Worm (Caenorhabditis elegans): ENCODE results near the gene chil-27.

chil-27 gene

DNA sequence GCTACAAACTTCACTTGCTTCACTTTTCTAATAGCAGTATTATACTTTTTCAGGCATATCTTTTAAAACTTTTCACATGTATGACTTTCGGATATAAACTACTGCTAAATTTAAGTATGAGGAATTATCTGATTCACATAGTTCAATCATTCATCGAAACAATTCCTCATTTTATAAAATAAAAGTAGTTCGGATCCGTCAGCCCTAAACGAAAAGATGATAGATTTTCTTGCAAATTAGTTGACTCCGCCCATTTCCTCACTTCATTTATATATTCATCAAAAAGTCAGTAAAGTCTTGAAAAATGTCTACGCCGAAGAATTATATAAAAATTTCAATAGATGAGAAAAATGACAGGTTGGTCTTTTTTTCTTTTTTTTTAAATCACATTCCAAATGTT is at the start of gene chil-27:
chil-27 (plus strand) TSS at position 301 of the 400 bp plus-strand sequence.
- no peak for TF ChIP-seq ceh-63 (GFP tag; optimal IDR thresholded peaks at IDR 0.05)

DNA sequence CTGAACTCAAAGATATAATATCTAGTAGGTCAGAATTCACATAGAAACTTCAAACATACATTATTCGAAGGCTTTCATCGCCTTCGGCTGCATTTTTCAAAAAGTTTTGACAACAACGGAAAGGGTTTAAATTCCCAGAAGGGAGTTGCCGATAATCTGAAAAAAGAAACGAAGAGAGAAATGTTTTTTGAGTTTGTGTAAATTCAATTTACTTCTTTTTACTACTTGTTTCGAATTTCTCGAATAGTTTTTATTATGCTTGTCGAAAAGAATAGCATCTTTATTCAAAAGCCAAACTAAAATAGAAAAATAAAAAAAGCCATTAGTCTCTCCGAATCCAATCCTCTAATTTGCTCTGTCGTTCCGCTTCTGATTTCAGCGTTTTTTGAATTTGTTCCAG is 46.5 kb upstream of the chil-27 start:
- TF ChIP-seq alr-1 (tag; optimal IDR thresholded peaks at IDR 0.05; ENCODE audit: borderline replicate concordance) (no peak), fkh-10 (GFP tag; optimal IDR thresholded peaks at IDR 0.05) (peak; percentile 33), lin-14 (GFP tag; optimal IDR thresholded peaks at IDR 0.05) (peak; percentile 58), nhr-19 (GFP tag; conservative IDR thresholded peaks at IDR 0.05) (no peak)

DNA sequence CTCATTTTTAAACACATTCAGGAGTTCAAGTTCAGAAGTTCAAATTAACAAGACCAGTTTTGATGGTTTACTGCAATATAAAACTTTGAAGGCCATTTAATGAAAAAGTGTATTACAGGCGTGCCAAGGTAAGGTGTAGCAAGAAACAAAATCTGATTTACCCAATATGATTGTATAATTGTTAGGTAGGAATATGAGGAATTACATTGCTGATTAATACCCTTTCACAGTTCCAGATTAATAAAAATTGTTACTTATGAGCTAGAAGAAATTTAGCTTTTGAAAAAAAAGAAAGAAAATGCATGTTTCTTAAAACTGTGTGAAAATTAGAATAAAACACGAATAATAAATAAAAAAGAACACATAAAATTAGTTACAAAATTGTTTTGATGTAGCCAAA is 44.1 kb upstream of the chil-27 start, which contains the start of gene kin-15:
kin-15 (minus strand) TSS at position 101 of the 400 bp plus-strand sequence.
- TF ChIP-seq efl-1 (optimal IDR thresholded peaks at IDR 0.05) (no peak), efl-1 (GFP tag; optimal IDR thresholded peaks at IDR 0.05 in 1 of 2) (peak in 1 of 2 experiments; percentile 59), lin-35 (GFP tag; optimal IDR thresholded peaks at IDR 0.05) (no peak), unc-130 (tag; optimal IDR thresholded peaks at IDR 0.05) (no peak), lin-15B (tag; optimal IDR thresholded peaks at IDR 0.05) (no peak), nhr-28 (tag; optimal IDR thresholded peaks at IDR 0.05) (no peak), lir-3 (tag; optimal IDR thresholded peaks at IDR 0.05; ENCODE audit: poor library complexity) (no peak)

DNA sequence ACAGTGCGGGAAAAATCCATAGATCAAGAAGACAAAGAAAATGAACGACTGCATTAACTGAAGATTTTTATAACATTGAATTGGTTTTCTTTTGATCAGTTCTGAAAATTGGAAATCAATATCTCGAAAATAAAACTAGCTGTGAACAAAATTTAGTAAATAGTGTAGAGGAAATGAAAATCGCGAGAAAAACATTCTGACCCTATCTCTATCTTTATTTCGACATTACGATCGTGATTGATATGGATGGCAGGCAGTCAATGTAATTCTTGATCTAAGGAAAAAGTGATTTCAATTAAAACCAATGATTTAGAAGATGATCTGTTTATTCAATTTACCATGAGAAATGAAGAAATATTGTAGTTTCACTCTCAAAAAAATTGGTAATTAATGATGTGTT is 41.7 kb upstream of the chil-27 start, which contains the start of gene kin-16:
kin-16 (minus strand) TSS at position 101 of the 400 bp plus-strand sequence.
- peak; percentile 52 for TF ChIP-seq nhr-85 (tag)
- TF ChIP-seq lin-35 (GFP tag; optimal IDR thresholded peaks at IDR 0.05): no peak
- peak; percentile 23 for TF ChIP-seq nhr-20 (tag; optimal IDR thresholded peaks at IDR 0.05)
- peak; percentile 30 for TF ChIP-seq blmp-1 (tag; optimal IDR thresholded peaks at IDR 0.05)
- TF ChIP-seq elt-3 (tag; optimal IDR thresholded peaks at IDR 0.05): peak in 1 of 6 experiments; percentile 46

DNA sequence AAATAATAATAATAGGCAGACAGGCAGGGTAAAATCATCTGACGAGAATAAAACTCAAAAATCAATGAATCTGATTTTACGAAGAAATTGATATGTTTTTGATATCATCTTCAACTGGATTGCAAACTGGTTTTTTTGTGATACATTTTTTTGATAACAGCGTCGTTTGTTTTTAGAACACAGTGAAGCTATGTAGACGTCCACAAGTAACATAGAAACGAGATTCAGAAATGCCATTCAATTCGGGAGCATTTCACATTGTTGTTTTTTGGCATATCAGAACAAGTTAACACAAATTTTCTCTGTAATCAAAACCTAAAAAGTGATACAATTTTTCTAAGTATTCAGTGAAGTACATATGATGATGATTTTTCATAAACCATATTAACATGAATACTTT is 39.4 kb upstream of the chil-27 start, which contains the start of gene chil-13:
chil-13 (minus strand) TSS at position 101 of the 400 bp plus-strand sequence.
- TF ChIP-seq zip-4 (GFP tag; optimal IDR thresholded peaks at IDR 0.05) (no peak), blmp-1 (tag; optimal IDR thresholded peaks at IDR 0.05) (peak; percentile 9), elt-3 (tag; optimal IDR thresholded peaks at IDR 0.05) (peak in 1 of 6 experiments; percentile 33), lin-35 (GFP tag; optimal IDR thresholded peaks at IDR 0.05) (peak in 1 of 2 experiments; percentile 0)

DNA sequence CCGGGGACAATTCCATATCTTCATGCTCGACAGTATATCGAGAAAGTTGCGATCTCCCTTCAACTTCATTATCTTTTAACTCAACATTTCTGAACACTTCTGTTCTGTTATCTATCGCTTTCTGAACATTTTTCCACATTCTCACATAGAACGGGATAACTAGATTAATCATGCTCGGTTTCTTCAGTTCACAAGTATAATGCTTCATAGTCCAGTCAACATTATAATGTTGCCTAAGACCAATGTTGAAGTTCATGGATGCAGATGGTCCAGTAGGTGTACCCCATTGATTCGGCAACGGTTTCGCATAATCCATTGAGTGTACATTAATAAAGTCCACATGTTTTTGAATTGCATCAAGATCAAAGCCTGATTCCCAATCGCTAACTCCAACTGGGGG is 38.8 kb upstream of the chil-27 start:
- TF ChIP-seq dpl-1 (GFP tag; optimal IDR thresholded peaks at IDR 0.05): no peak
- no peak for TF ChIP-seq jun-1 (tag; optimal IDR thresholded peaks at IDR 0.05)
- TF ChIP-seq ztf-11 (tag; optimal IDR thresholded peaks at IDR 0.05): no peak
- TF ChIP-seq sup-37 (GFP tag; optimal IDR thresholded peaks at IDR 0.05): no peak
- no peak for TF ChIP-seq ceh-63 (GFP tag; optimal IDR thresholded peaks at IDR 0.05)

DNA sequence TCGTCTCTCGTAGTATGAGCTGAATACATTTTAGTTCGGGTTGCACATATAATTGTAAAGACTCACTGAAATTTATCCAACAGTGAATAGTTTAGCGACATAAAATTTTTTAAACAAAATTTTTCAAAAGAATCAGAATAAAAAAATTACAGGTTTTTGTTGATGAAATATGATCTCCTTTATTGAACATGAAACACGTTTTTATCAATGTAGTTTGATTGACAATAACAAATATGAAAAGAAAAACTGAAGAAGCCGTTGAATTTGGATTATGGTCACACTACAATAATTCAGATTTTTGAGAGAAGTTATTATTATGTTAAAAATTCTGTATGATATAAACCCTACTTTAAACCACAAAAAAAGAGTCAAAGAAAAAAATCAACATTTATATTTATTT is 37.6 kb upstream of the chil-27 start, which contains the start of gene chil-17:
chil-17 (minus strand) TSS at position 101 of the 400 bp plus-strand sequence.
- no peak for TF ChIP-seq skn-1 (tag; optimal IDR thresholded peaks at IDR 0.05)
- no peak for TF ChIP-seq elt-3 (tag; optimal IDR thresholded peaks at IDR 0.05)
- no peak for TF ChIP-seq nhr-90 (tag; optimal IDR thresholded peaks at IDR 0.05; ENCODE audit: poor library complexity)
- no peak for TF ChIP-seq alr-1 (tag; optimal IDR thresholded peaks at IDR 0.05; ENCODE audit: borderline replicate concordance)

DNA sequence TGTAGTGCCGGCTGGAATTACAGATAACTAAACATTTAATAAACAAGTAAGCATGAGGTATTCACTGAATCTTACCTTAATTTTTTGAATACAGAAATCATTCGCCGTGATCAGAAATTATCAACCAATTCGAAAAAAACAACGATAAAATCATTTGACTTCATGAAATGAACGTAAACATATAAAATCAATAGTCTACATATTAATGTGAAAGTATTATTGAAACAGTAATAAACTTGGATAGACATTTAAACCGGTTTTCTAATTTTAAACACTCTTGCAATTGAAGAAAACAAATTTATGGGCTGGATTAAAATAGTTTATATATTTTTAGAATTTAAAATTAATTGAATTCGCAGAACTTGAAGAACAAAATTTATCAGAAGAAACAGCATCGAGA is 35.8 kb upstream of the chil-27 start, which contains the start of gene chil-16:
chil-16 (minus strand) TSS at position 101 of the 400 bp plus-strand sequence.
- TF ChIP-seq swsn-7 (tag; optimal IDR thresholded peaks at IDR 0.05) (no peak), sptf-1 (tag; optimal IDR thresholded peaks at IDR 0.05) (no peak), ama-1 (optimal IDR thresholded peaks at IDR 0.05) (no peak), unc-130 (tag; optimal IDR thresholded peaks at IDR 0.05) (no peak), unc-98 (GFP tag; IDR thresholded peaks at IDR 0.05) (no peak), nhr-12 (tag; optimal IDR thresholded peaks at IDR 0.05) (no peak), nhr-47 (tag; optimal IDR thresholded peaks at IDR 0.05) (no peak), ceh-63 (GFP tag; optimal IDR thresholded peaks at IDR 0.05) (no peak), Y116A8C.19 (tag; optimal IDR thresholded peaks at IDR 0.05; ENCODE audit: borderline replicate concordance) (no peak), alr-1 (tag; optimal IDR thresholded peaks at IDR 0.05; ENCODE audit: borderline replicate concordance) (no peak), efl-3 (GFP tag; optimal IDR thresholded peaks at IDR 0.05) (no peak), lir-3 (tag; optimal IDR thresholded peaks at IDR 0.05; ENCODE audit: poor library complexity) (no peak), nhr-85 (tag) (no peak), hpl-2 (GFP tag; optimal IDR thresholded peaks at IDR 0.05) (no peak), nhr-11 (tag; optimal IDR thresholded peaks at IDR 0.05) (no peak), fos-1 (tag; optimal IDR thresholded peaks at IDR 0.05) (no peak)

Data from whole organism, L1 larva.